Fruit fly (Drosophila melanogaster): ENCODE results near the gene Ttc1.

Gene Ttc1

DNA sequence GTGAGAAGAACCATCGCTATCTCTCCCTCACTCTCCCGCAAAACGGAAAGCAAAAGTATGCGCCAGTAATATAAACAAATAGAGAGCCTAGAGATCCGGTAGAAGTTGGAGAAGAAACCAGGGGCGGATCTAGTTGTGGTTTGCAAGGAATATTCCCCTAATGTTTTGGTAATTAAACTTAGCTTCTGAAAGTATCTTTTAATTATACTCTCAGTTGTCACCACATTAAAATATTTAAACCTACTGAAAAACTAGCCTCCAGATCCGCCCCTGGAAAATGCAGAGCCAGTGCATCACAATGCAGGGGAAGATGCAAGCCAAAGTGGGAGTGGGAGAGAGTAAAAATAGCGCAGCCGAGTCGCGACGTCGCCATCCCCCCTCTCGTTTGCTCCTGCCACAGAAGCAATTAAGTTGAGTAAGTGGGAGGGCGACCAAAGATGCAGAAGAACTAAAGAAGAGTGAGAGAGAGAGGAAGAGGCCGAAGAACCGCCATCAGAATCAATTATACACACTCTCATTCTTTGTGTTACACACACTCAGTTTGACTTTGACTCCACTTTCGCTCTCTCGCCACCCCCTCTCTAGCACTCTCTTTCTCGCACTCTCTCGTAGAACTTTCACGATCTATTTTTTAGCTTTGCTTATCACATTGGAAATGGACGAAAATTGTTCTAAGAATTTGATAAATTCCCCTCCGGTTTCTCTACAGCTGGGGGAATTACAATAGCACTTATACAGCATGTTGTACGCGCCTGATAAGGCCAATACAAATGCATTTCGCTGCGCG lies 6.6 kb upstream of the Ttc1 start (continued):
- TF ChIP-seq gfzf (GFP tag; optimal IDR thresholded peaks at IDR 0.05): peak; percentile 24
- peak; percentile 94 for TF ChIP-seq Ada2b (GFP tag; IDR thresholded peaks at IDR 0.05)
- TF ChIP-seq CG16813 (GFP tag; IDR thresholded peaks at IDR 0.05; ENCODE audit: partially characterized antibody): peak; percentile 82
- peak; percentile 88 for TF ChIP-seq Sox100B (GFP tag; optimal IDR thresholded peaks at IDR 0.05)
- TF ChIP-seq Hr78 (GFP tag; optimal IDR thresholded peaks at IDR 0.05): peak in 1 of 2 experiments; percentile 85
- TF ChIP-seq br (optimal IDR thresholded peaks at IDR 0.05): no peak
- TF ChIP-seq p53 (GFP tag; optimal IDR thresholded peaks at IDR 0.05): peak; percentile 82
- TF ChIP-seq fu2 (GFP tag; optimal IDR thresholded peaks at IDR 0.05): peak; percentile 76
- TF ChIP-seq run (tag; optimal IDR thresholded peaks at IDR 0.05): peak; percentile 77
- peak; percentile 86 for TF ChIP-seq ac (GFP tag; optimal IDR thresholded peaks at IDR 0.05)
- peak; percentile 88 for TF ChIP-seq Fer3 (tag; optimal IDR thresholded peaks at IDR 0.05)
- peak; percentile 98 for TF ChIP-seq CG2199 (GFP tag; IDR thresholded peaks at IDR 0.05)
- TF ChIP-seq ro (GFP tag; IDR thresholded peaks at IDR 0.05): peak; percentile 86
- TF ChIP-seq Dbx (GFP tag; IDR thresholded peaks at IDR 0.05): peak; percentile 64; the same call in 2 of the 3 replicates
- peak; percentile 94 for TF ChIP-seq CG11093 (GFP tag; IDR thresholded peaks at IDR 0.05)
- peak; percentile 64 for TF ChIP-seq sug (tag; optimal IDR thresholded peaks at IDR 0.05)
- TF ChIP-seq h (optimal IDR thresholded peaks at IDR 0.05): no peak
- TF ChIP-seq en (GFP tag; optimal IDR thresholded peaks at IDR 0.05): peak; percentile 80
- peak; percentile 91 for TF ChIP-seq CG6272 (GFP tag; IDR thresholded peaks at IDR 0.05)
- peak; percentile 96 for TF ChIP-seq sens-2 (GFP tag; IDR thresholded peaks at IDR 0.05)
- TF ChIP-seq Kr (GFP tag; optimal IDR thresholded peaks at IDR 0.05): peak; percentile 71
- TF ChIP-seq sima (GFP tag; optimal IDR thresholded peaks at IDR 0.05): peak; percentile 77
- peak; percentile 94 for TF ChIP-seq Ptx1 (GFP tag; IDR thresholded peaks at IDR 0.05)
- TF ChIP-seq otp (GFP tag; IDR thresholded peaks at IDR 0.05): peak; percentile 97
- TF ChIP-seq CG5180 (GFP tag; optimal IDR thresholded peaks at IDR 0.05): peak; percentile 86
- peak; percentile 96 for TF ChIP-seq Blimp-1 (GFP tag; optimal IDR thresholded peaks at IDR 0.05)
- peak; percentile 95 for TF ChIP-seq dati (GFP tag; IDR thresholded peaks at IDR 0.05)
- peak; percentile 95 for TF ChIP-seq repo (GFP tag; optimal IDR thresholded peaks at IDR 0.05)
- TF ChIP-seq CG15696 (tag; optimal IDR thresholded peaks at IDR 0.05): peak; percentile 97
- peak; percentile 93 for TF ChIP-seq CG31441 (GFP tag; IDR thresholded peaks at IDR 0.05)
- TF ChIP-seq danr (GFP tag; IDR thresholded peaks at IDR 0.05): 0 out of 2 replicates have a peak, but pooled peaks have one; percentile 65
- TF ChIP-seq ab (GFP tag; optimal IDR thresholded peaks at IDR 0.05): peak; percentile 85
- peak; percentile 94 for TF ChIP-seq sim (GFP tag; IDR thresholded peaks at IDR 0.05)
- TF ChIP-seq Mes4 (GFP tag; optimal IDR thresholded peaks at IDR 0.05): peak; percentile 78
- TF ChIP-seq CG10209 (GFP tag; optimal IDR thresholded peaks at IDR 0.05): peak; percentile 90
- TF ChIP-seq CG15479 (GFP tag; optimal IDR thresholded peaks at IDR 0.05): peak; percentile 3
- TF ChIP-seq BEAF-32 (GFP tag; optimal IDR thresholded peaks at IDR 0.05): no peak
- TF ChIP-seq CG30431 (GFP tag; optimal IDR thresholded peaks at IDR 0.05): peak; percentile 94
- peak; percentile 85 for TF ChIP-seq lab (GFP tag; optimal IDR thresholded peaks at IDR 0.05)
- TF ChIP-seq CG13775 (GFP tag; optimal IDR thresholded peaks at IDR 0.05): peak; percentile 72
- peak; percentile 99 for TF ChIP-seq Med (GFP tag)
- peak; percentile 75 for TF ChIP-seq NFAT (GFP tag; IDR thresholded peaks at IDR 0.05)
- peak; percentile 84 for TF ChIP-seq maf-S (GFP tag; optimal IDR thresholded peaks at IDR 0.05)
- TF ChIP-seq hbn (GFP tag; IDR thresholded peaks at IDR 0.05; ENCODE audit: partially characterized antibody): no peak
- TF ChIP-seq nom (GFP tag; optimal IDR thresholded peaks at IDR 0.05): peak; percentile 96
- peak; percentile 34 for TF ChIP-seq emc (GFP tag; optimal IDR thresholded peaks at IDR 0.05)
- peak; percentile 73 for TF ChIP-seq cwo (GFP tag; optimal IDR thresholded peaks at IDR 0.05)
- TF ChIP-seq CG30403 (GFP tag; optimal IDR thresholded peaks at IDR 0.05): peak; percentile 93
- TF ChIP-seq Oaz (GFP tag; IDR thresholded peaks at IDR 0.05): 0 out of 2 replicates have a peak, but pooled peaks have one; percentile 6

Measured in whole organism, embryonic.